Fruit fly (Drosophila melanogaster) whole organism, wandering third instar larva: ENCODE results near the gene CG6661.
A peak's percentile ranks its signal among the peaks of the same experiment; 100 is the strongest.

ENCODE experiments used
- Hnf4 ChIP-seq: fragments of 200-800 bp; sonication (Bioruptor generic); optimal IDR thresholded peaks from 2 replicates; lab custom pipeline; 2016; ENCODE audit warnings: missing biosample characterization, mild to moderate bottlenecking, missing genetic modification characterization
- N ChIP-seq: fragments of >200 bp; optimal IDR thresholded peaks from 2 replicates; lab custom pipeline; 2018; ENCODE audit warnings: missing biosample characterization, missing external identifiers, missing genetic modification characterization
- psq ChIP-seq: fragments of 200-800 bp; sonication (Bioruptor generic); optimal IDR thresholded peaks from 3 replicates; lab custom pipeline; 2017; ENCODE audit warnings: missing biosample characterization, mild to moderate bottlenecking, missing genetic modification characterization, moderate library complexity
- tai ChIP-seq: sonication (Bioruptor generic); optimal IDR thresholded peaks from 2 replicates; lab custom pipeline; 2016; ENCODE audit warnings: missing biosample characterization, missing genetic modification characterization
- woc ChIP-seq: sonication (Bioruptor generic); optimal IDR thresholded peaks from 2 replicates; lab custom pipeline; 2016; ENCODE audit warnings: missing biosample characterization, mild to moderate bottlenecking, missing genetic modification characterization

DNA sequence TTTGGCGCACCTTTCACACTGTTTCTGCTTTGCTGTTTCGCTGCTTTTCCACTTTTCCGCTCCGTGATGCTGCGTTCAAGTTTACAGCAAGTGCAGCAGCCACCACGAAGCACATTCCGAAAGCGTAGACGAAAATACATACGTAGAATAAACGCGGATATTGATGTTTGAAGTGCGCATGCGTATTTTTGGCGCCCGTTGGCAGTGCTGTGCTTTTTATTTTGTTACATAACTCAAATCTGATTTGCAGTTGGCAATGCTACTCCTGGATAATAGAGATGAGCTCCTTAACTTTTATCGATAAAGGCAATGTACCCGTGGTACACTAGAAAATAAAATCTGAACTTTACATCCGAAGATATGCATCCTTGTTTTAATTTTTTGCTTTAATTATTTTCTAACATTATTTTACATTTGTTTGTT lies 27.9 kb upstream of the CG6661 start:
- TF ChIP-seq N (GFP tag; lab: Kevin White, UChicago) (no peak), tai (GFP tag; lab: Kevin White, UChicago) (no peak), Hnf4 (GFP tag; lab: Kevin White, UChicago) (no peak), psq (GFP tag; lab: Kevin White, UChicago) (peak; percentile 85), woc (GFP tag; lab: Kevin White, UChicago) (no peak)
